Worm (Caenorhabditis elegans): ENCODE data around the gene F22E5.13.
"Not testable (repeated sequence)": the region's sequence is repeated elsewhere in the genome, so short reads cannot be mapped to it uniquely, and the experiment has no call there.

ce11 chrII:2688616-2689015 lies 39.2 kb upstream of the F22E5.13 start, which contains the start of gene nspf-2:
- TF ChIP-seq klf-2 (GFP tag; conservative IDR thresholded peaks at IDR 0.05); T22C8.4 (GFP tag; IDR thresholded peaks at IDR 0.05); tab-1 (GFP tag; IDR thresholded peaks at IDR 0.05); flt-1 (GFP tag; IDR thresholded peaks at IDR 0.05): not testable (repeated sequence)

Measured in whole organism, midembryonic.